Worm (Caenorhabditis elegans): ENCODE data around the gene F45E4.5.

- TF ChIP-seq zag-1 (tag; optimal IDR thresholded peaks at IDR 0.05) (no peak), ztf-11 (tag; optimal IDR thresholded peaks at IDR 0.05) (no peak), nhr-28 (tag; optimal IDR thresholded peaks at IDR 0.05) (no peak), sptf-1 (tag; optimal IDR thresholded peaks at IDR 0.05) (no peak), sox-4 (tag; optimal IDR thresholded peaks at IDR 0.05) (no peak), nhr-84 (tag; optimal IDR thresholded peaks at IDR 0.05) (no peak), ztf-4 (tag; optimal IDR thresholded peaks at IDR 0.05) (no peak), unc-86 (tag; optimal IDR thresholded peaks at IDR 0.05) (no peak), lir-3 (tag; optimal IDR thresholded peaks at IDR 0.05; ENCODE audit: poor library complexity) (no peak), tlp-1 (tag; optimal IDR thresholded peaks at IDR 0.05) (no peak), pqm-1 (tag; optimal IDR thresholded peaks at IDR 0.05) (no peak), lin-13 (GFP tag; optimal IDR thresholded peaks at IDR 0.05) (no peak), efl-1 (optimal IDR thresholded peaks at IDR 0.05) (no peak), efl-1 (GFP tag; optimal IDR thresholded peaks at IDR 0.05 in 1 of 2) (no peak), ceh-88 (GFP tag; IDR thresholded peaks at IDR 0.05) (no peak)
These were observed 43.5 kb downstream of the F45E4.5 start for ce11 chrIV:7585273-7585882.
